Worm (Caenorhabditis elegans) whole organism, L1 larva: ENCODE data around the gene soc-1.

Experiments
- C34B4.2 ChIP-seq: sonication (generic microtip); optimal IDR thresholded peaks from 2 replicates; lab custom pipeline; 2017; ENCODE audit warnings: mild to moderate bottlenecking, missing genetic modification characterization, missing compliant biosample characterization
- aha-1 ChIP-seq: fragments of 150-350 bp; optimal IDR thresholded peaks from 2 replicates; lab custom pipeline; 2014; ENCODE audit warnings: missing biosample characterization, missing genetic modification characterization
- alr-1 ChIP-seq: fragments of 200-800 bp; sonication (Bioruptor generic); optimal IDR thresholded peaks from 2 replicates; lab custom pipeline; 2018; ENCODE audit warnings: borderline replicate concordance, mild to moderate bottlenecking, missing genetic modification characterization, missing compliant biosample characterization
- blmp-1 ChIP-seq: fragments of 150-350 bp; optimal IDR thresholded peaks from 2 replicates; lab custom pipeline; 2014; ENCODE audit warnings: missing biosample characterization, missing genetic modification characterization
- ceh-63 ChIP-seq: fragments of 200-800 bp; sonication (Bioruptor generic); optimal IDR thresholded peaks from 2 replicates; lab custom pipeline; 2018; ENCODE audit warnings: mild to moderate bottlenecking, missing genetic modification characterization, missing compliant biosample characterization
- ceh-8 ChIP-seq: fragments of 200-800 bp; sonication (Bioruptor generic); optimal IDR thresholded peaks from 2 replicates; lab custom pipeline; 2018; ENCODE audit warnings: mild to moderate bottlenecking, missing genetic modification characterization, moderate library complexity, missing compliant biosample characterization
- efl-1 ChIP-seq, 4 experiments: fragments of 150-350 bp; optimal IDR thresholded peaks in 3 of 4; peaks in 1 of 4; 1 replicate in 1 of 4; 2 replicates in 3 of 4; lab custom pipeline; 2014; ENCODE audit warnings: missing biosample characterization in 2 of 4, missing genetic modification characterization in 2 of 4, missing genetic modification reagents in 2 of 4
- elt-2 ChIP-seq: sonication (generic microtip); optimal IDR thresholded peaks from 2 replicates; lab custom pipeline; 2016; ENCODE audit warnings: missing genetic modification characterization, mild to moderate bottlenecking, inconsistent platforms, missing compliant biosample characterization, missing genetic modification reagents
- elt-3 ChIP-seq, 6 experiments: fragments of 150-350 bp in 1 of 6; sonication (generic microtip); optimal IDR thresholded peaks; 2 replicates each; lab custom pipeline; 2017 to 2018; ENCODE audit warnings: missing biosample characterization in 6 of 6, missing genetic modification characterization in 6 of 6, inconsistent platforms in 1 of 6
- hlh-4 ChIP-seq: sonication (generic microtip); optimal IDR thresholded peaks from 2 replicates; lab custom pipeline; 2016; ENCODE audit warnings: mild to moderate bottlenecking, missing genetic modification characterization, missing compliant biosample characterization
- isw-1 ChIP-seq: fragments of 200-800 bp; sonication (Bioruptor generic); IDR thresholded peaks from 2 replicates; pipeline ENCODE4 v1.3.6; 2022; ENCODE audit warnings: missing genetic modification characterization, missing compliant biosample characterization
- lin-14 ChIP-seq: fragments of 200-800 bp; sonication (Bioruptor generic); optimal IDR thresholded peaks from 2 replicates; lab custom pipeline; 2018; ENCODE audit warnings: mild to moderate bottlenecking, missing genetic modification characterization, moderate library complexity, missing compliant biosample characterization
- lin-15B ChIP-seq: fragments of 150-350 bp; sonication (generic microtip); optimal IDR thresholded peaks from 3 replicates; lab custom pipeline; 2014; ENCODE audit warnings: missing biosample characterization, missing genetic modification characterization
- lin-35 ChIP-seq, 2 experiments: fragments of 150-350 bp; optimal IDR thresholded peaks; 2 replicates each; lab custom pipeline; 2014; ENCODE audit warnings: missing biosample characterization in 2 of 2, missing genetic modification characterization in 2 of 2, missing genetic modification reagents in 2 of 2
- mep-1 ChIP-seq: fragments of 150-350 bp; optimal IDR thresholded peaks from 2 replicates; lab custom pipeline; 2014; ENCODE audit warnings: missing biosample characterization, missing genetic modification characterization
- nhr-19 ChIP-seq: fragments of 200-800 bp; sonication (Bioruptor generic); conservative IDR thresholded peaks from 2 replicates; pipeline ENCODE4 v1.3.6; 2022; ENCODE audit warnings: missing genetic modification characterization, missing compliant biosample characterization
- nhr-20 ChIP-seq: sonication (generic microtip); optimal IDR thresholded peaks from 2 replicates; lab custom pipeline; 2016; ENCODE audit warnings: mild to moderate bottlenecking, missing genetic modification characterization, missing compliant biosample characterization
- nhr-47 ChIP-seq: sonication (generic microtip); optimal IDR thresholded peaks from 2 replicates; lab custom pipeline; 2016; ENCODE audit warnings: mild to moderate bottlenecking, missing genetic modification characterization, moderate library complexity, missing compliant biosample characterization
- nhr-71 ChIP-seq: sonication (generic microtip); optimal IDR thresholded peaks from 2 replicates; lab custom pipeline; 2016; ENCODE audit warnings: mild to moderate bottlenecking, missing genetic modification characterization, moderate library complexity, missing compliant biosample characterization
- nhr-84 ChIP-seq: sonication (generic microtip); optimal IDR thresholded peaks from 2 replicates; lab custom pipeline; 2017; ENCODE audit warnings: missing biosample characterization, missing genetic modification characterization
- nhr-85 ChIP-seq: sonication (generic microtip); peaks from one replicate; lab custom pipeline; 2016; ENCODE audit warnings: missing genetic modification characterization, inconsistent platforms, missing compliant biosample characterization
- nhr-90 ChIP-seq: sonication (generic microtip); optimal IDR thresholded peaks from 2 replicates; lab custom pipeline; 2016; ENCODE audit warnings: mild to moderate bottlenecking, missing genetic modification characterization, missing compliant biosample characterization; ENCODE audit not compliant: poor library complexity
- rnt-1 ChIP-seq: sonication (generic microtip); optimal IDR thresholded peaks from 2 replicates; lab custom pipeline; 2016; ENCODE audit warnings: mild to moderate bottlenecking, missing genetic modification characterization, moderate library complexity, missing compliant biosample characterization
- skn-1 ChIP-seq: fragments of 150-350 bp; optimal IDR thresholded peaks from 2 replicates; lab custom pipeline; 2014; ENCODE audit warnings: missing biosample characterization, missing genetic modification characterization
- snu-23 ChIP-seq: sonication (generic microtip); optimal IDR thresholded peaks from 2 replicates; lab custom pipeline; 2016; ENCODE audit warnings: missing genetic modification characterization, missing compliant biosample characterization
- sox-4 ChIP-seq: sonication (generic microtip); optimal IDR thresholded peaks from 2 replicates; lab custom pipeline; 2016; ENCODE audit warnings: missing genetic modification characterization, missing compliant biosample characterization
- sptf-1 ChIP-seq: fragments of 150-350 bp; optimal IDR thresholded peaks from 2 replicates; lab custom pipeline; 2014; ENCODE audit warnings: missing biosample characterization, missing genetic modification characterization
- sup-37 ChIP-seq: fragments of 200-800 bp; sonication (Bioruptor generic); optimal IDR thresholded peaks from 2 replicates; lab custom pipeline; 2018; ENCODE audit warnings: mild to moderate bottlenecking, missing genetic modification characterization, missing compliant biosample characterization
- tbx-2 ChIP-seq: sonication (generic microtip); optimal IDR thresholded peaks from 2 replicates; lab custom pipeline; 2016; ENCODE audit warnings: missing genetic modification characterization, missing compliant biosample characterization
- unc-30 ChIP-seq: sonication (generic microtip); optimal IDR thresholded peaks from 2 replicates; lab custom pipeline; 2017; ENCODE audit warnings: missing biosample characterization, missing genetic modification characterization
- unc-62 ChIP-seq: fragments of 150-350 bp; optimal IDR thresholded peaks from 2 replicates; lab custom pipeline; 2014; ENCODE audit warnings: missing biosample characterization, missing genetic modification reagents, missing genetic modification characterization
- ztf-11 ChIP-seq, 2 experiments: sonication (generic microtip); optimal IDR thresholded peaks; 2 replicates each; lab custom pipeline; 2016 to 2017; ENCODE audit warnings: missing genetic modification characterization in 2 of 2, missing biosample characterization in 1 of 2, missing compliant biosample characterization in 1 of 2
- ztf-4 ChIP-seq: fragments of 150-350 bp; optimal IDR thresholded peaks from 2 replicates; lab custom pipeline; 2014; ENCODE audit warnings: missing biosample characterization, missing genetic modification characterization

soc-1 gene

ce11 chrV:4648527-4648926 lies 5.8 kb downstream of the soc-1 start, which contains the start of gene F41F3.8:
TSS of gene F41F3.8 (plus strand) at chrV:4648827.
- TF ChIP-seq unc-62 (GFP tag; lab: Kevin White, UChicago) (no peak), C34B4.2 (tag; lab: Kevin White, UChicago) (no peak), blmp-1 (peak; percentile 41), unc-30 (tag; lab: Kevin White, UChicago) (no peak), lin-14 (GFP tag; lab: Kevin White, UChicago) (no peak), lin-15B (no peak), rnt-1 (tag; lab: Kevin White, UChicago) (no peak)

- TF ChIP-seq lin-14 (GFP tag; lab: Kevin White, UChicago), result no peak
- TF ChIP-seq nhr-20 (tag; lab: Kevin White, UChicago), result no peak
- no peak for TF ChIP-seq efl-1 (optimal IDR thresholded peaks at IDR 0.05; lab: Kevin White, UChicago)
- peak in 1 of 2 experiments; percentile 57 for TF ChIP-seq efl-1 (GFP tag; optimal IDR thresholded peaks at IDR 0.05 in 1 of 2; lab: Kevin White, UChicago)
- no peak for TF ChIP-seq skn-1 (tag; lab: Kevin White, UChicago)
- TF ChIP-seq sptf-1 (tag; lab: Kevin White, UChicago), result no peak
Observed at ce11 chrV:4649649-4650384, 7.1 kb downstream of the soc-1 start.

DNA sequence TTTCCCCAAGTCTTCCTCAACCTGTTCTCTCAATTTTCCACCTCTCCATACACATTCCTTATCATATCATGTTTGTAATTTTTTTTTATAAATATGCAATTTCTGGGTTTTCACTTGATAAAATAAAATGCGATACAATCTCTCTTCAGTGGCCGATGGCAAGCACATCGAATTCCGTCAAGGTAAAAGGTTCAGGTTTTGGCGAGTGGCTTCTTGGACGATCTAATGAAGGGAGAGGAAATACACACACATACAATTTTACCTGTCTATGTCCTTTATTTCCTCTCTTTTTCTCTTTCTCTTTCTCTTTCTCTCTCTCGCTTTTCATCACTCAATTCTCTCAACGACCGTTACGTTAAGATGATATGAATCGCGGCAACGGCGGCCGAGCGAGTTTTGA lies 8.7 kb downstream of the soc-1 start:
- no peak for TF ChIP-seq aha-1
- peak; percentile 23 for TF ChIP-seq mep-1 (tag; lab: Kevin White, UChicago)
- TF ChIP-seq efl-1 (optimal IDR thresholded peaks at IDR 0.05; lab: Kevin White, UChicago), result no peak
- TF ChIP-seq efl-1 (GFP tag; optimal IDR thresholded peaks at IDR 0.05 in 1 of 2; lab: Kevin White, UChicago), result peak in 1 of 2 experiments; percentile 45
- peak in 1 of 2 experiments; percentile 18 for TF ChIP-seq lin-35 (GFP tag; optimal IDR thresholded peaks at IDR 0.05; lab: Kevin White, UChicago)
- no peak for TF ChIP-seq nhr-84 (tag; lab: Kevin White, UChicago)
- peak; percentile 24 for TF ChIP-seq nhr-20 (tag; lab: Kevin White, UChicago)
- TF ChIP-seq blmp-1, result peak; percentile 86
- no peak for TF ChIP-seq nhr-19 (GFP tag; lab: Robert Waterston, UW)
- peak; percentile 11 for TF ChIP-seq nhr-85 (tag; lab: Kevin White, UChicago)
- TF ChIP-seq elt-3 (tag; optimal IDR thresholded peaks at IDR 0.05; lab: Kevin White, UChicago), result peak in 3 of 6 experiments; percentile 15 to 54 (median 48)
- TF ChIP-seq snu-23 (GFP tag; lab: Kevin White, UChicago), result peak; percentile 23
- TF ChIP-seq sox-4, result no peak
- peak; percentile 11 for TF ChIP-seq elt-2 (tag; lab: Kevin White, UChicago)
- no peak for TF ChIP-seq sup-37 (GFP tag; lab: Kevin White, UChicago)
- TF ChIP-seq, all 84 proteins: peak for 9

ce11 chrV:4653093-4653492 lies 10.3 kb downstream of the soc-1 start:
- TF ChIP-seq nhr-47 (tag; lab: Kevin White, UChicago) (no peak), ztf-4 (tag; lab: Kevin White, UChicago) (no peak), hlh-4 (tag; lab: Kevin White, UChicago) (no peak), ceh-8 (peak; percentile 49), isw-1 (no peak), nhr-90 (tag; lab: Kevin White, UChicago) (no peak)

ce11 chrV:4653871-4654605 lies 11.3 kb downstream of the soc-1 start, which contains the start of the genes col-139 and F41F3.1:
TSS of gene col-139 (minus strand) at chrV:4653971.
TSS of gene F41F3.1 (plus strand) at chrV:4654555.
- TF ChIP-seq sup-37 (GFP tag; lab: Kevin White, UChicago) (no peak), alr-1 (tag; lab: Kevin White, UChicago) (no peak), ceh-63 (GFP tag; lab: Kevin White, UChicago) (no peak), aha-1 (no peak), tbx-2 (no peak), ztf-11 (tag; optimal IDR thresholded peaks at IDR 0.05; lab: Kevin White, UChicago) (no peak), nhr-90 (tag; lab: Kevin White, UChicago) (no peak), isw-1 (no peak), nhr-71 (tag; lab: Kevin White, UChicago) (no peak)
